Fruit fly (Drosophila melanogaster): ENCODE data around the gene CG17104.

CG17104 gene

DNA sequence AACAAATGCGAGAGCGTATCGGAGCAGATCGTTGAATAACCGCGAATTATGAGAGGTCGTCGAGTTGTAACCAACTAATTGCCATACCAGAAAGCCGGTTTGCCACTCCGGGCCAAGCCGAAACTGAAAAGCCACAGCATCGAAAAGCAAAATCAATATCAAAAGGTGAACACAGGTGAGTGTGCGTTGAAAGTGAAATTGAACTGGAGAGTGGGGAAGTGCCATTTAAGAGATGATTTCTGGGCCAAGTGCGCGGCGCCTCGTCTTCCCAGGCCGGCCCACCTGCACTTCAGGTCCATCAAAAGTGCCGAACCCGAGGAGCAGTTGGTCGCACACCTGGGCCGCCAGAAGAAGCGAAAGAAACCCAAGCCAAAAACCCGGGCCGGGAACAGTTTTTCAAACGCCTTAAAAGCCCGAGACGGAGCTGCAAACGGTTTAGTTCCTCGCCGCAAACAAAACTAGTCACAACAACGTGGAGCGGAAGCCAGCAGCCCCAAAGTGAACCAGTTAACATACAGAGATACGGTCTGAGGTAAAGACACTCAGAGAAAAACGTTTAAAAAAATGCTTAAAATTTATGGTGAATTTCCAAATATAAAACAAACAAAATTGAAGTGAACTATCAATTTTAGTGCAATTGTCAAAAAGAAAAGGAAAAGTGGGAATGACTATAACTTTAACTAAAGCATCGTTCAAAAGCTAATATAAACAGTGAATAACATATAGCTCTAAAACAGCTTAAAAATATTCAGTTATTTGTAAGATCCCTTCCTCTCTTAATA lies at the start of gene CG17104:
Gene CG17104 (plus strand): TSS at position 266 of the 782 bp plus-strand sequence.
- no peak for TF ChIP-seq CG17801 (GFP tag; optimal IDR thresholded peaks at IDR 0.05; ENCODE audit: partially characterized antibody)

- no peak for TF ChIP-seq CG17801 (GFP tag; optimal IDR thresholded peaks at IDR 0.05; ENCODE audit: partially characterized antibody)
Observed at dm6 chr2L:10632702-10633101, 44.3 kb upstream of the CG17104 start.

DNA sequence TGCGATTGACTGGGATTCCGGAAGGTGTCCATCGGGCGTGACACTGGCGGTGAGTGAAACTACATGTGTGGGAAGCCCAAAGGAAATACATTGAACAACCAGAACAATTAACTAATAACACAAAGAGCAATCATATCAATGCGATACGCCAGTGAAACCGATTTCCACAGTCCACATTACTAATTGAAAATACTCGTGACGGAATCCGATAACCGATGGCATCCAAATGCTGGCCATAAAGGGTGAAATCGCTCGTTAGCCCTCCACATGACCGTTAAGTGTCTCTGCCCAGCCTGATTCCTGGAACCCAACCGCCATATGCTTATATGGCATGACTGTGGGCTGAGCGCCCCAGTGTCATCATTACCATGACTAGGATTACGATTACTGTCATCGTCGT lies 38.6 kb upstream of the CG17104 start, which contains the start of gene CG7329:
Gene CG7329 (minus strand): TSS at position 101 of the 400 bp plus-strand sequence.
- no peak for TF ChIP-seq CG17801 (GFP tag; optimal IDR thresholded peaks at IDR 0.05; ENCODE audit: partially characterized antibody)

- no peak for TF ChIP-seq CG17801 (GFP tag; optimal IDR thresholded peaks at IDR 0.05; ENCODE audit: partially characterized antibody)
Observed at dm6 chr2L:10639631-10640030, 37.4 kb upstream of the CG17104 start, which contains the start of gene CG31872. TSS of gene CG31872 (plus strand) at chr2L:10639931.

- TF ChIP-seq CG17801 (GFP tag; optimal IDR thresholded peaks at IDR 0.05; ENCODE audit: partially characterized antibody), result no peak
Observed at dm6 chr2L:10643671-10644070, 33.3 kb upstream of the CG17104 start, which contains the start of gene CG18284. TSS of gene CG18284 (plus strand) at chr2L:10643971.

DNA sequence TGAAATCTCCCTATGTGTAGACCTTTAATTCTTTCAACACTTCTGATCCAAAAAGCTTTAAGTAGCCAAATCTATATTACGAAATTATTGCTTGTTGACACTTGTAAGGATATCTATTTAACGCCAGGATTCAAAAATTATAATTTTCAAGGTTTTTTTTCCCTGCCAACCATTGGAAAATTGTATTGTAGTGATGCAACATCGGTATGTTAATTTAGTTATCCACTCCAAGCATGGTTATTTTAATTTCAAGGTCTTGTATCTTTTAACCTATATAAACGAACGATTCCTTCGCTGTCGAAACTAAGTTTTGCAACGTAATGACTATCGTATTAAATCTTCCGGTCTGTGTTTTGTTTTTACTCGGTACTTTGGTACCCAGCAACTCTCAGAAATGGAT lies 30.9 kb upstream of the CG17104 start, which contains the start of gene CG17097:
Gene CG17097 (plus strand): TSS at position 301 of the 400 bp plus-strand sequence.
- TF ChIP-seq CG17801 (GFP tag; optimal IDR thresholded peaks at IDR 0.05; ENCODE audit: partially characterized antibody), result no peak

dm6 chr2L:10646726-10647125 lies 30.3 kb upstream of the CG17104 start:
- no peak for TF ChIP-seq CG17801 (GFP tag; optimal IDR thresholded peaks at IDR 0.05; ENCODE audit: partially characterized antibody)

- TF ChIP-seq CG17801 (GFP tag; optimal IDR thresholded peaks at IDR 0.05; ENCODE audit: partially characterized antibody), result no peak
Observed at dm6 chr2L:10647720-10648349, 29.2 kb upstream of the CG17104 start.

- TF ChIP-seq CG17801 (GFP tag; optimal IDR thresholded peaks at IDR 0.05; ENCODE audit: partially characterized antibody), result no peak
Observed at dm6 chr2L:10651313-10651712, 25.7 kb upstream of the CG17104 start, which contains the start of gene dbf. TSS of gene dbf (plus strand) at chr2L:10651613.

- no peak for TF ChIP-seq CG17801 (GFP tag; optimal IDR thresholded peaks at IDR 0.05; ENCODE audit: partially characterized antibody)
Observed at dm6 chr2L:10654520-10654919, 22.5 kb upstream of the CG17104 start.

- TF ChIP-seq CG17801 (GFP tag; optimal IDR thresholded peaks at IDR 0.05; ENCODE audit: partially characterized antibody), result no peak
Observed at dm6 chr2L:10657981-10658380, 19.0 kb upstream of the CG17104 start, which contains the start of gene CG45690. TSS of gene CG45690 (plus strand) at chr2L:10658281.

dm6 chr2L:10661490-10662240 lies 15.3 kb upstream of the CG17104 start, which contains the start of gene CG31871:
TSS of gene CG31871 (plus strand) at chr2L:10662081.
- TF ChIP-seq CG17801 (GFP tag; optimal IDR thresholded peaks at IDR 0.05; ENCODE audit: partially characterized antibody), result no peak

DNA sequence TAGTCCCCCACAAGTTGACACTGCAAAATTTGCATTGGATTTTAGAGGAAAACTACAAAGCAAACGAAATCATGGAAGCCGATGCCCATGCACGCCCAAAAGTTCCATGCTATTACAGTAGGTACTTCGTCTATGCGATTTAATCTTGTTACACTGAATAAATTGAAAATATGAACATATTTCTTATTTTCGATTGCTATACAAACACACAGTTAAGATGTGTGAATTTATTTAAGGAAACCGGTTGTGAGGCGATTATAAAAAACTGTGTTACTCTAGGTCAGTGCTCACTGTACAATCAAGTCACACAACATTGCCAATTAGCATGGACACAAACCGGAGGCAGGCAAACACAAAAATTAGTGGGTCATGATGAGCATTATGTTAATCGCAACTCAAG lies 11.4 kb upstream of the CG17104 start:
- TF ChIP-seq CG17801 (GFP tag; optimal IDR thresholded peaks at IDR 0.05; ENCODE audit: partially characterized antibody), result no peak

- TF ChIP-seq CG17801 (GFP tag; optimal IDR thresholded peaks at IDR 0.05; ENCODE audit: partially characterized antibody), result no peak
Observed at dm6 chr2L:10671530-10671929, 5.5 kb upstream of the CG17104 start.

DNA sequence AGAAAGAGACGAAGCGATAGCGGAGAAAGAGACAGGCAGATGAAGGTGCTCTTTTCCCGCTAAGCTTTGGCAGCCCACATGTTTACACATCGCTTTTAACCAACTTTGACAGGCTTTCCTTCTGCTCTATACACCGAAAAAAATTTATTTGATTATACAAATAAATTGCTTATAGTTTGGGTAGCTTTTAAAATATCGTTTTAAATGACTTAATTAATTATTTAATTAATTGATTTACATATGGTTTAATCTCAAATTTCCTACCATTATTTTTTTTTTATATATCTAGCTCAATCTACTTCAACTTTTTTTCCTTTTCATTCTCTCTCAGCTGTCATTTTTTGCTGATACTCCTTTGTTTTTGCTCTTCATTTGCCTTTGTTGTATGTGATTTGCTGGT lies 4.0 kb upstream of the CG17104 start:
- no peak for TF ChIP-seq CG17801 (GFP tag; optimal IDR thresholded peaks at IDR 0.05; ENCODE audit: partially characterized antibody)

Measured in ovary, adult (tissue).